Fruit fly (Drosophila melanogaster) whole organism, embryonic: ENCODE measurements around the gene Wwox.

Source experiments
- Asciz ChIP-seq: fragments of 200-800 bp; sonication (Bioruptor generic); optimal IDR thresholded peaks from 2 replicates; lab custom pipeline; 2017; ENCODE audit warnings: missing biosample characterization, mild to moderate bottlenecking, missing genetic modification characterization, missing genetic modification reagents
- Awh ChIP-seq: fragments of 200-800 bp; sonication (Bioruptor generic); IDR thresholded peaks from 2 replicates; pipeline ENCODE4, ENCODE4 v1.3.6; 2022; ENCODE audit warnings: missing biosample characterization, missing genetic modification characterization
- CG11456 ChIP-seq: fragments of 200-800 bp; sonication (Bioruptor generic); IDR thresholded peaks from 3 replicates; pipeline ENCODE4 v1.3.6; 2022; ENCODE audit warnings: missing biosample characterization, missing genetic modification characterization
- CG11695 ChIP-seq: fragments of 200-800 bp; sonication (Bioruptor generic); IDR thresholded peaks from 3 replicates; pipeline ENCODE4 v1.3.6; 2022; ENCODE audit warnings: missing biosample characterization, missing genetic modification characterization
- CG12659 ChIP-seq: fragments of 200-800 bp; sonication (Bioruptor generic); optimal IDR thresholded peaks from 3 replicates; lab custom pipeline; 2017; ENCODE audit warnings: mild to moderate bottlenecking, missing biosample characterization, missing genetic modification reagents, missing genetic modification characterization
- CG15514 ChIP-seq: fragments of 200-800 bp; sonication (Bioruptor generic); optimal IDR thresholded peaks from 3 replicates; lab custom pipeline; 2017; ENCODE audit warnings: missing biosample characterization, missing genetic modification characterization, mild to moderate bottlenecking, moderate library complexity, missing genetic modification reagents
- CG15696 ChIP-seq: fragments of 200-800 bp; sonication (Bioruptor generic); optimal IDR thresholded peaks from 2 replicates; lab custom pipeline; 2019; ENCODE audit warnings: missing biosample characterization, mild to moderate bottlenecking, missing genetic modification characterization, moderate library complexity
- CG17361 ChIP-seq: fragments of 200-800 bp; sonication (Bioruptor generic); IDR thresholded peaks from 3 replicates; pipeline ENCODE4 v1.3.6; 2022; ENCODE audit warnings: missing biosample characterization, missing genetic modification characterization
- CG17829 ChIP-seq: fragments of 200-800 bp; optimal IDR thresholded peaks from 2 replicates; lab custom pipeline; 2019; ENCODE audit warnings: missing biosample characterization, mild to moderate bottlenecking, missing genetic modification characterization, moderate library complexity
- CG18599 ChIP-seq: fragments of 200-800 bp; sonication (Bioruptor generic); optimal IDR thresholded peaks from 3 replicates; lab custom pipeline; 2017; ENCODE audit warnings: missing biosample characterization, missing genetic modification characterization, mild to moderate bottlenecking, moderate library complexity, missing genetic modification reagents
- CG2116 ChIP-seq: fragments of 200-800 bp; sonication (Bioruptor generic); optimal IDR thresholded peaks from 3 replicates; lab custom pipeline; 2018; ENCODE audit warnings: missing biosample characterization, mild to moderate bottlenecking, missing genetic modification characterization
- CG2120 ChIP-seq: fragments of 200-800 bp; sonication (Bioruptor generic); optimal IDR thresholded peaks from 3 replicates; lab custom pipeline; 2016; ENCODE audit warnings: missing biosample characterization, missing genetic modification characterization
- CG2712 ChIP-seq: fragments of 200-800 bp; optimal IDR thresholded peaks from 3 replicates; lab custom pipeline; 2019; ENCODE audit warnings: missing biosample characterization, mild to moderate bottlenecking, missing genetic modification characterization, moderate library complexity
- CG2889 ChIP-seq: fragments of 200-800 bp; sonication (Bioruptor generic); IDR thresholded peaks from 3 replicates; pipeline ENCODE4 v1.3.6; 2022; ENCODE audit warnings: missing biosample characterization, missing genetic modification characterization
- CG30431 ChIP-seq: fragments of 200-800 bp; sonication (Bioruptor generic); optimal IDR thresholded peaks from 2 replicates; lab custom pipeline; 2017; ENCODE audit warnings: missing biosample characterization, missing genetic modification characterization
- CG3407 ChIP-seq: fragments of 200-800 bp; sonication (Bioruptor generic); optimal IDR thresholded peaks from 2 replicates; lab custom pipeline; 2018; ENCODE audit warnings: missing biosample characterization, mild to moderate bottlenecking, missing genetic modification characterization
- CG3995 ChIP-seq: fragments of 200-800 bp; sonication (Bioruptor generic); optimal IDR thresholded peaks from 3 replicates; lab custom pipeline; 2016; ENCODE audit warnings: missing biosample characterization, missing genetic modification characterization
- CG4424 ChIP-seq: fragments of 200-800 bp; sonication (Bioruptor generic); optimal IDR thresholded peaks from 3 replicates; lab custom pipeline; 2016; ENCODE audit warnings: missing biosample characterization, missing genetic modification characterization
- CG6765 ChIP-seq: fragments of 200-800 bp; sonication (Bioruptor generic); optimal IDR thresholded peaks from 3 replicates; lab custom pipeline; 2017; ENCODE audit warnings: missing biosample characterization, mild to moderate bottlenecking, missing genetic modification characterization
- CG9437 ChIP-seq: fragments of 200-800 bp; sonication (Bioruptor generic); optimal IDR thresholded peaks from 2 replicates; lab custom pipeline; 2018; ENCODE audit warnings: missing biosample characterization, mild to moderate bottlenecking, missing genetic modification characterization
- CG9727 ChIP-seq: fragments of 200-800 bp; sonication (Bioruptor generic); optimal IDR thresholded peaks from 3 replicates; lab custom pipeline; 2017; ENCODE audit warnings: missing biosample characterization, mild to moderate bottlenecking, missing genetic modification characterization
- CrebB ChIP-seq: fragments of 200-800 bp; sonication (Bioruptor generic); optimal IDR thresholded peaks from 3 replicates; lab custom pipeline; 2018; ENCODE audit warnings: missing biosample characterization, mild to moderate bottlenecking, missing genetic modification characterization
- D19B ChIP-seq: fragments of 200-800 bp; sonication (Bioruptor generic); optimal IDR thresholded peaks from 2 replicates; lab custom pipeline; 2017; ENCODE audit warnings: missing biosample characterization, mild to moderate bottlenecking, missing genetic modification characterization
- Dbx ChIP-seq: fragments of 200-800 bp; sonication (Bioruptor generic); IDR thresholded peaks from 3 replicates; pipeline ENCODE4 v1.3.6; 2022; ENCODE audit warnings: missing biosample characterization, missing genetic modification characterization
- Eip74EF ChIP-seq, 2 experiments: fragments of 200-800 bp in 1 of 2; fragments of >200 bp in 1 of 2; sonication (Bioruptor generic) in 1 of 2; optimal IDR thresholded peaks; 2 replicates each; lab custom pipeline; 2017 to 2019; ENCODE audit warnings: missing biosample characterization in 2 of 2, missing genetic modification characterization in 2 of 2, mild to moderate bottlenecking in 1 of 2, moderate library complexity in 1 of 2
- Fer1 ChIP-seq: fragments of 200-800 bp; sonication (Bioruptor generic); optimal IDR thresholded peaks from 2 replicates; lab custom pipeline; 2017; ENCODE audit warnings: missing biosample characterization, mild to moderate bottlenecking, missing genetic modification characterization
- Fer3 ChIP-seq: fragments of 200-800 bp; sonication (Bioruptor generic); optimal IDR thresholded peaks from 2 replicates; lab custom pipeline; 2018; ENCODE audit warnings: missing biosample characterization, mild to moderate bottlenecking, missing genetic modification characterization, moderate library complexity
- GATAe ChIP-seq: fragments of 200-800 bp; sonication (Bioruptor generic); conservative IDR thresholded peaks from 2 replicates; pipeline ENCODE4 v1.3.6; 2022; ENCODE audit warnings: missing biosample characterization, missing genetic modification characterization
- H15 ChIP-seq: fragments of 200-800 bp; sonication (Bioruptor generic); IDR thresholded peaks from 3 replicates; pipeline ENCODE4 v1.3.6; 2022; ENCODE audit warnings: missing biosample characterization, missing genetic modification characterization
- HHEX ChIP-seq: fragments of 200-800 bp; sonication (Bioruptor generic); optimal IDR thresholded peaks from 3 replicates; lab custom pipeline; 2017; ENCODE audit warnings: missing biosample characterization, mild to moderate bottlenecking, missing genetic modification characterization, missing genetic modification reagents
- Meics ChIP-seq: fragments of 200-800 bp; sonication (Bioruptor generic); optimal IDR thresholded peaks from 2 replicates; lab custom pipeline; 2017; ENCODE audit warnings: missing biosample characterization, mild to moderate bottlenecking, missing genetic modification characterization
- Nf-YC ChIP-seq: fragments of 200-800 bp; optimal IDR thresholded peaks from 3 replicates; lab custom pipeline; 2019; ENCODE audit warnings: missing biosample characterization, mild to moderate bottlenecking, missing genetic modification characterization, moderate library complexity
- PHDP ChIP-seq: fragments of 200-800 bp; sonication (Bioruptor generic); optimal IDR thresholded peaks from 3 replicates; lab custom pipeline; 2018; ENCODE audit warnings: missing biosample characterization, mild to moderate bottlenecking, missing genetic modification characterization, moderate library complexity
- Pdp1 ChIP-seq, 2 experiments: fragments of 200-800 bp; sonication (Bioruptor generic); optimal IDR thresholded peaks; 3 replicates each; lab custom pipeline; 2016; ENCODE audit warnings: missing biosample characterization in 2 of 2, missing genetic modification characterization in 2 of 2, mild to moderate bottlenecking in 1 of 2, moderate library complexity in 1 of 2
- Ssrp ChIP-seq: fragments of 200-800 bp; sonication (Bioruptor generic); optimal IDR thresholded peaks from 2 replicates; lab custom pipeline; 2018; ENCODE audit warnings: missing biosample characterization, mild to moderate bottlenecking, missing genetic modification characterization, moderate library complexity
- Vsx1 ChIP-seq: fragments of 200-800 bp; sonication (Bioruptor generic); optimal IDR thresholded peaks from 2 replicates; lab custom pipeline; 2017; ENCODE audit warnings: missing biosample characterization, mild to moderate bottlenecking, missing genetic modification characterization, missing genetic modification reagents
- Xbp1 ChIP-seq: fragments of 200-800 bp; sonication (Bioruptor generic); optimal IDR thresholded peaks from 3 replicates; lab custom pipeline; 2016; ENCODE audit warnings: missing biosample characterization, mild to moderate bottlenecking, missing genetic modification characterization
- abd-A ChIP-seq: fragments of 200-800 bp; sonication (Bioruptor generic); optimal IDR thresholded peaks from 3 replicates; lab custom pipeline; 2019; ENCODE audit warnings: missing biosample characterization, mild to moderate bottlenecking, missing genetic modification characterization, moderate library complexity
- cwo ChIP-seq: fragments of 200-800 bp; sonication (Bioruptor generic); optimal IDR thresholded peaks from 3 replicates; lab custom pipeline; 2017; ENCODE audit warnings: missing biosample characterization, missing genetic modification characterization, mild to moderate bottlenecking, moderate library complexity, missing genetic modification reagents
- fd3F ChIP-seq: fragments of 200-800 bp; sonication (Bioruptor generic); optimal IDR thresholded peaks from 2 replicates; lab custom pipeline; 2018; ENCODE audit warnings: missing biosample characterization, mild to moderate bottlenecking, missing genetic modification characterization, moderate library complexity
- pros ChIP-seq: fragments of 200-800 bp; sonication (Bioruptor generic); optimal IDR thresholded peaks from 3 replicates; lab custom pipeline; 2019; ENCODE audit warnings: missing biosample characterization, mild to moderate bottlenecking, missing genetic modification characterization, moderate library complexity
- schlank ChIP-seq: fragments of 200-800 bp; sonication (Bioruptor generic); optimal IDR thresholded peaks from 2 replicates; lab custom pipeline; 2018; ENCODE audit warnings: missing biosample characterization, mild to moderate bottlenecking, missing genetic modification characterization
- scrt ChIP-seq: fragments of 200-800 bp; sonication (Bioruptor generic); optimal IDR thresholded peaks from 2 replicates; lab custom pipeline; 2018; ENCODE audit warnings: missing biosample characterization, mild to moderate bottlenecking, missing genetic modification characterization, moderate library complexity
- stwl ChIP-seq: fragments of 200-800 bp; sonication (Bioruptor generic); optimal IDR thresholded peaks from 3 replicates; lab custom pipeline; 2018; ENCODE audit warnings: missing biosample characterization, mild to moderate bottlenecking, missing genetic modification characterization, moderate library complexity
- trh ChIP-seq: fragments of 200-800 bp; sonication (Bioruptor generic); optimal IDR thresholded peaks from 2 replicates; lab custom pipeline; 2016; ENCODE audit warnings: missing biosample characterization, missing genetic modification characterization
- unpg ChIP-seq: fragments of 200-800 bp; sonication (Bioruptor generic); optimal IDR thresholded peaks from 3 replicates; lab custom pipeline; 2018; ENCODE audit warnings: missing biosample characterization, mild to moderate bottlenecking, missing genetic modification characterization, moderate library complexity

The Wwox gene

dm6 chr2L:7960581-7961530, 43.2 kb downstream of the Wwox start (continued):
- TF ChIP-seq GATAe (GFP tag; lab: Robert Waterston, UW) (no peak), CrebB (tag; lab: Kevin White, UChicago) (peak; percentile 49), scrt (peak; percentile 42), CG9437 (GFP tag; lab: Kevin White, UChicago) (peak; percentile 83), CG11456 (peak; percentile 53; the same call in 1 of the 3 replicates), CG4424 (GFP tag; lab: Kevin White, UChicago) (no peak), CG11695 (peak; percentile 42; the same call in 2 of the 3 replicates), D19B (GFP tag; lab: Kevin White, UChicago) (peak; percentile 35), CG3407 (GFP tag; lab: Kevin White, UChicago) (peak; percentile 17), cwo (GFP tag; lab: Kevin White, UChicago) (peak; percentile 64), H15 (no peak), CG2889 (no peak), CG2120 (peak; percentile 15), schlank (tag; lab: Kevin White, UChicago) (peak; percentile 5), CG17829 (tag; lab: Kevin White, UChicago) (no peak), HHEX (GFP tag; lab: Kevin White, UChicago) (peak; percentile 70), stwl (tag; lab: Kevin White, UChicago) (no peak), Nf-YC (tag; lab: Kevin White, UChicago) (peak; percentile 23), CG9727 (GFP tag; lab: Kevin White, UChicago) (peak; percentile 67), abd-A (tag; lab: Kevin White, UChicago) (peak; percentile 14), CG15514 (GFP tag; lab: Kevin White, UChicago) (peak; percentile 70), CG2116 (GFP tag; lab: Kevin White, UChicago) (peak; percentile 6), Awh (no peak), Pdp1 (GFP tag; optimal IDR thresholded peaks at IDR 0.05; lab: Kevin White, UChicago) (peak in 1 of 2 experiments; percentile 79), fd3F (peak; percentile 16), Fer3 (tag; lab: Kevin White, UChicago) (peak; percentile 67), trh (GFP tag; lab: Kevin White, UChicago) (no peak), PHDP (peak; percentile 74), CG6765 (GFP tag; lab: Kevin White, UChicago) (peak; percentile 83), Dbx (GFP tag; lab: Robert Waterston, UW) (0 out of 3 replicates have a peak, but pooled peaks have one; percentile 12), CG2712 (tag; lab: Kevin White, UChicago) (peak; percentile 23), Vsx1 (GFP tag; lab: Kevin White, UChicago) (peak; percentile 65), CG15696 (tag; lab: Kevin White, UChicago) (peak; percentile 33), CG30431 (GFP tag; lab: Kevin White, UChicago) (no peak), Asciz (GFP tag; lab: Kevin White, UChicago) (peak; percentile 67), CG17361 (GFP tag; lab: Robert Waterston, UW) (peak; percentile 38; the same call in 2 of the 3 replicates), Ssrp (no peak), Fer1 (peak; percentile 80), CG3995 (no peak), Meics (GFP tag; lab: Kevin White, UChicago) (peak; percentile 78), CG12659 (GFP tag; lab: Kevin White, UChicago) (peak; percentile 51), Xbp1 (no peak), CG18599 (peak; percentile 79), Eip74EF (GFP tag; optimal IDR thresholded peaks at IDR 0.05; lab: Kevin White, UChicago) (peak in 1 of 2 experiments; percentile 27), pros (GFP tag; lab: Kevin White, UChicago) (no peak), unpg (GFP tag; lab: Kevin White, UChicago) (peak; percentile 11)
